Worm (Caenorhabditis elegans): ENCODE data around the gene C38D9.2.

C38D9.2 gene

ce11 chrV:17552759-17553158 lies 14.2 kb upstream of the C38D9.2 start, which contains the start of gene C38D9.8:
C38D9.8 (minus strand) TSS chrV:17552859.
- TF ChIP-seq attf-5 (GFP tag; optimal IDR thresholded peaks at IDR 0.05) (no peak), madf-8 (GFP tag; conservative IDR thresholded peaks at IDR 0.05) (no peak), hmg-20 (GFP tag; IDR thresholded peaks at IDR 0.05) (no peak), Y67H2A.10 (GFP tag; conservative IDR thresholded peaks at IDR 0.05) (no peak), ZK185.1 (tag; optimal IDR thresholded peaks at IDR 0.05; ENCODE audit: poor library complexity, severe bottlenecking) (no peak), madf-10 (tag; optimal IDR thresholded peaks at IDR 0.05) (no peak)

DNA sequence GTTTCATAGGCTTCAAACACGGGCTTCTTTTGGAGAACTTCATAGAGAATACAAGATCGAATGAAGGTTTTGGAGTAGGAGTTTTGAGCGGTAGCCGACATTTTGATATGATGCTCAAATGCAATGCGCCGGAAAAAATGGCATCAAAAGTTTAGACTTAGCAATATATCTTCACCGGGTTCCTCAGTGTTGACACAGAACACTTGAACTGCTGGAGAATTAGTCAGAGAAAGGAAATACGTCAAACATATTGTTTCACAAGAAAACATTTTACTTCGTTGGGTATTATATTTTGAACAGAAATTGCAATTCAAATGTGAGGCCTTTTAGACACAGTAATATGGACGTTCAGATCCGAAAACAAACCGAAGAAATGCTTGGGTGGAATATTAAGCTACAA lies 8.6 kb upstream of the C38D9.2 start, which contains the start of gene fbxa-174:
TSS of gene fbxa-174 (minus strand) at position 101 of the 400 bp plus-strand sequence.
- TF ChIP-seq rec-8 (tag; optimal IDR thresholded peaks at IDR 0.05), result no peak
- no peak for TF ChIP-seq nfya-2 (GFP tag; IDR thresholded peaks at IDR 0.05)
- no peak for TF ChIP-seq dpff-1 (tag; optimal IDR thresholded peaks at IDR 0.05)
- no peak for TF ChIP-seq B0261.1 (tag; optimal IDR thresholded peaks at IDR 0.05)
- TF ChIP-seq Y79H2A.3 (GFP tag; conservative IDR thresholded peaks at IDR 0.05), result no peak
- TF ChIP-seq zim-3 (tag; optimal IDR thresholded peaks at IDR 0.05), result no peak
- no peak for TF ChIP-seq ceh-100 (GFP tag; IDR thresholded peaks at IDR 0.05)
- no peak for TF ChIP-seq F55B11.4 (tag; optimal IDR thresholded peaks at IDR 0.05; ENCODE audit: borderline replicate concordance, insufficient read depth)
- no peak for TF ChIP-seq nhr-120 (GFP tag; IDR thresholded peaks at IDR 0.05)
- no peak for TF ChIP-seq efl-1 (GFP tag; optimal IDR thresholded peaks at IDR 0.05)
- TF ChIP-seq T07F8.4 (tag; optimal IDR thresholded peaks at IDR 0.05), result no peak
- TF ChIP-seq F10E7.11 (tag; optimal IDR thresholded peaks at IDR 0.05), result no peak
- TF ChIP-seq ets-4 (GFP tag; optimal IDR thresholded peaks at IDR 0.05), result no peak

ce11 chrV:17558946-17559345 lies 8.0 kb upstream of the C38D9.2 start, which contains the start of gene fbxa-172:
fbxa-172 (plus strand) TSS chrV:17559246.
- TF ChIP-seq F57A8.1 (GFP tag; optimal IDR thresholded peaks at IDR 0.05), result no peak
- no peak for TF ChIP-seq xnd-1 (tag; optimal IDR thresholded peaks at IDR 0.05)
- TF ChIP-seq let-526 (GFP tag; IDR thresholded peaks at IDR 0.05), result no peak
- TF ChIP-seq K11D2.4 (GFP tag; IDR thresholded peaks at IDR 0.05), result no peak
- TF ChIP-seq tbx-9 (tag; optimal IDR thresholded peaks at IDR 0.05; ENCODE audit: borderline replicate concordance), result no peak
- TF ChIP-seq B0019.2 (GFP tag; conservative IDR thresholded peaks at IDR 0.05), result no peak
- no peak for TF ChIP-seq him-1 (tag; optimal IDR thresholded peaks at IDR 0.05)
- no peak for TF ChIP-seq F39B2.1 (GFP tag; IDR thresholded peaks at IDR 0.05)
- no peak for TF ChIP-seq lin-40 (tag; optimal IDR thresholded peaks at IDR 0.05)
- no peak for TF ChIP-seq lin-54 (GFP tag; optimal IDR thresholded peaks at IDR 0.05)
- TF ChIP-seq lsl-1 (GFP tag; optimal IDR thresholded peaks at IDR 0.05), result no peak
- no peak for TF ChIP-seq Y56A3A.18 (GFP tag; IDR thresholded peaks at IDR 0.05)
- no peak for TF ChIP-seq F52B5.7 (tag; optimal IDR thresholded peaks at IDR 0.05)
- no peak for TF ChIP-seq hmg-20 (GFP tag; IDR thresholded peaks at IDR 0.05)
- no peak for TF ChIP-seq snpc-1.3 (tag; optimal IDR thresholded peaks at IDR 0.05; ENCODE audit: insufficient read depth)
- no peak for TF ChIP-seq D2030.7 (GFP tag; IDR thresholded peaks at IDR 0.05)
- TF ChIP-seq gei-17 (GFP tag; optimal IDR thresholded peaks at IDR 0.05), result no peak
- TF ChIP-seq F55B11.4 (tag; optimal IDR thresholded peaks at IDR 0.05; ENCODE audit: borderline replicate concordance, insufficient read depth), result no peak

All from whole organism, young adult.